Worm (Caenorhabditis elegans) whole organism, young adult: ENCODE measurements around the gene str-131.

ENCODE experiments used
- B0019.2 ChIP-seq: fragments of 200-800 bp; sonication (Bioruptor generic); conservative IDR thresholded peaks from 2 replicates; pipeline ENCODE4 v1.3.6; 2022; ENCODE audit warnings: missing genetic modification reagents, missing genetic modification characterization, missing compliant biosample characterization
- B0336.3 ChIP-seq: fragments of 200-800 bp; sonication (Bioruptor generic); IDR thresholded peaks from 2 replicates; pipeline ENCODE4 v1.3.6; 2022; ENCODE audit warnings: missing genetic modification characterization, missing compliant biosample characterization
- F22D6.2 ChIP-seq: sonication (generic microtip); optimal IDR thresholded peaks from 2 replicates; lab custom pipeline; 2016; ENCODE audit warnings: mild to moderate bottlenecking, missing genetic modification characterization, missing compliant biosample characterization
- F23B12.7 ChIP-seq: sonication (generic microtip); optimal IDR thresholded peaks from 2 replicates; lab custom pipeline; 2017; ENCODE audit warnings: missing genetic modification characterization, mild to moderate bottlenecking, missing compliant biosample characterization, antibody characterized with exemption, moderate library complexity; ENCODE audit not compliant: insufficient read depth
- F52B5.7 ChIP-seq: sonication (generic microtip); optimal IDR thresholded peaks from 2 replicates; lab custom pipeline; 2016; ENCODE audit warnings: mild to moderate bottlenecking, missing genetic modification characterization, missing compliant biosample characterization
- F57C9.4 ChIP-seq: sonication (generic microtip); optimal IDR thresholded peaks from 2 replicates; lab custom pipeline; 2017; ENCODE audit warnings: mild to moderate bottlenecking, missing genetic modification characterization, missing compliant biosample characterization
- K11D2.4 ChIP-seq: fragments of 200-800 bp; sonication (Bioruptor generic); IDR thresholded peaks from 2 replicates; pipeline ENCODE4 v1.3.6; 2022; ENCODE audit warnings: missing genetic modification reagents, missing genetic modification characterization, missing compliant biosample characterization
- Y53F4B.3 ChIP-seq: fragments of 200-800 bp; sonication (Bioruptor generic); IDR thresholded peaks from 2 replicates; pipeline ENCODE4 v1.3.6; 2022; ENCODE audit warnings: missing genetic modification reagents, missing genetic modification characterization, missing compliant biosample characterization
- Y67H2A.10 ChIP-seq: fragments of 200-800 bp; sonication (Bioruptor generic); conservative IDR thresholded peaks from 2 replicates; pipeline ENCODE4 v1.3.6; 2022; ENCODE audit warnings: missing genetic modification reagents, missing genetic modification characterization, missing compliant biosample characterization
- Y79H2A.3 ChIP-seq: fragments of 200-800 bp; sonication (Bioruptor generic); conservative IDR thresholded peaks from 2 replicates; pipeline ENCODE4 v1.3.6; 2022; ENCODE audit warnings: missing genetic modification reagents, missing genetic modification characterization, missing compliant biosample characterization
- Y95B8A.8 ChIP-seq: fragments of 200-800 bp; sonication (Bioruptor generic); IDR thresholded peaks from 2 replicates; pipeline ENCODE4 v1.3.6; 2022; ENCODE audit warnings: missing genetic modification reagents, missing genetic modification characterization, missing compliant biosample characterization
- aptf-3 ChIP-seq: fragments of 200-800 bp; sonication (Bioruptor generic); IDR thresholded peaks from 2 replicates; pipeline ENCODE4 v1.3.6; 2022; ENCODE audit warnings: missing genetic modification characterization, missing compliant biosample characterization
- atf-7 ChIP-seq: sonication (generic microtip); optimal IDR thresholded peaks from 2 replicates; lab custom pipeline; 2017; ENCODE audit warnings: mild to moderate bottlenecking, missing genetic modification characterization, missing compliant biosample characterization
- attf-5 ChIP-seq: fragments of 200-800 bp; sonication (Bioruptor generic); optimal IDR thresholded peaks from 2 replicates; lab custom pipeline; 2018; ENCODE audit warnings: mild to moderate bottlenecking, missing genetic modification characterization, missing compliant biosample characterization
- cebp-1 ChIP-seq, 2 experiments: fragments of 200-800 bp in 1 of 2; sonication (Bioruptor generic) in 1 of 2; sonication (generic microtip) in 1 of 2; IDR thresholded peaks in 1 of 2; optimal IDR thresholded peaks in 1 of 2; 2 replicates each; pipeline versions ENCODE4 v1.3.6 to Lab custom; 2017 to 2022; ENCODE audit warnings: missing compliant biosample characterization in 2 of 2, missing genetic modification characterization in 2 of 2, mild to moderate bottlenecking in 1 of 2, missing genetic modification reagents in 1 of 2, moderate library complexity in 1 of 2
- cebp-2 ChIP-seq: fragments of 200-800 bp; sonication (Bioruptor generic); IDR thresholded peaks from 2 replicates; pipeline ENCODE4 v1.3.6; 2022; ENCODE audit warnings: missing genetic modification characterization, missing compliant biosample characterization
- ceh-40 ChIP-seq: fragments of 200-800 bp; sonication (Bioruptor generic); IDR thresholded peaks from 2 replicates; pipeline ENCODE4 v1.3.6; 2022; ENCODE audit warnings: missing genetic modification characterization, missing compliant biosample characterization
- ceh-58 ChIP-seq: fragments of 200-800 bp; sonication (Bioruptor generic); IDR thresholded peaks from 2 replicates; pipeline ENCODE4 v1.3.6; 2022; ENCODE audit warnings: missing genetic modification characterization, missing compliant biosample characterization
- ceh-91 ChIP-seq: fragments of 200-800 bp; sonication (Bioruptor generic); IDR thresholded peaks from 2 replicates; pipeline ENCODE4 v1.3.6; 2022; ENCODE audit warnings: missing genetic modification reagents, missing genetic modification characterization, missing compliant biosample characterization
- dpl-1 ChIP-seq: fragments of 150-350 bp; optimal IDR thresholded peaks from 2 replicates; lab custom pipeline; 2014; ENCODE audit warnings: missing biosample characterization, missing genetic modification reagents, missing genetic modification characterization
- egl-44 ChIP-seq: fragments of 200-800 bp; sonication (Bioruptor generic); IDR thresholded peaks from 2 replicates; pipeline ENCODE4 v1.3.6; 2022; ENCODE audit warnings: missing genetic modification reagents, missing genetic modification characterization, missing compliant biosample characterization
- ets-4 ChIP-seq: fragments of 200-800 bp; sonication (Bioruptor generic); optimal IDR thresholded peaks from 2 replicates; lab custom pipeline; 2018; ENCODE audit warnings: mild to moderate bottlenecking, missing genetic modification characterization, missing compliant biosample characterization
- him-1 ChIP-seq: sonication (generic microtip); optimal IDR thresholded peaks from 2 replicates; lab custom pipeline; 2016; ENCODE audit warnings: missing genotype, missing genetic modification reagents, missing genetic modification characterization, missing compliant biosample characterization
- hlh-12 ChIP-seq: sonication (generic microtip); optimal IDR thresholded peaks from 2 replicates; lab custom pipeline; 2016; ENCODE audit warnings: missing genetic modification characterization, missing compliant biosample characterization
- hmg-1.2 ChIP-seq: fragments of 200-800 bp; sonication (Bioruptor generic); IDR thresholded peaks from 2 replicates; pipeline ENCODE4 v1.3.6; 2022; ENCODE audit warnings: missing genetic modification reagents, missing genetic modification characterization, missing compliant biosample characterization
- hmg-20 ChIP-seq: fragments of 200-800 bp; sonication (Bioruptor generic); IDR thresholded peaks from 2 replicates; pipeline ENCODE4 v1.3.6; 2022; ENCODE audit warnings: missing genetic modification reagents, missing genetic modification characterization, missing compliant biosample characterization
- hrde-1 ChIP-seq: sonication (generic microtip); optimal IDR thresholded peaks from 2 replicates; lab custom pipeline; 2016; ENCODE audit warnings: missing genetic modification characterization, mild to moderate bottlenecking, missing compliant biosample characterization, moderate library complexity, missing genotype, missing genetic modification reagents, borderline replicate concordance
- hsf-1 ChIP-seq: fragments of 200-800 bp; sonication (Bioruptor generic); IDR thresholded peaks from 2 replicates; pipeline ENCODE4 v1.3.6; 2022; ENCODE audit warnings: missing genetic modification reagents, missing genetic modification characterization, missing compliant biosample characterization
- lsl-1 ChIP-seq: fragments of 200-800 bp; sonication (Bioruptor generic); optimal IDR thresholded peaks from 2 replicates; lab custom pipeline; 2018; ENCODE audit warnings: mild to moderate bottlenecking, missing genetic modification characterization, moderate library complexity, missing compliant biosample characterization
- madf-3 ChIP-seq: fragments of 200-800 bp; sonication (Bioruptor generic); IDR thresholded peaks from 2 replicates; pipeline ENCODE4 v1.3.6; 2022; ENCODE audit warnings: missing genetic modification reagents, missing genetic modification characterization, missing compliant biosample characterization
- madf-8 ChIP-seq: fragments of 200-800 bp; sonication (Bioruptor generic); conservative IDR thresholded peaks from 2 replicates; pipeline ENCODE4 v1.3.6; 2022; ENCODE audit warnings: missing genetic modification reagents, missing genetic modification characterization, missing compliant biosample characterization
- mxl-1 ChIP-seq: sonication (generic microtip); optimal IDR thresholded peaks from 2 replicates; lab custom pipeline; 2016; ENCODE audit warnings: missing genetic modification characterization, missing compliant biosample characterization
- nfya-2 ChIP-seq: fragments of 200-800 bp; sonication (Bioruptor generic); IDR thresholded peaks from 2 replicates; pipeline ENCODE4 v1.3.6; 2022; ENCODE audit warnings: missing genetic modification reagents, missing genetic modification characterization, missing compliant biosample characterization
- nfyb-1 ChIP-seq: fragments of 200-800 bp; sonication (Bioruptor generic); IDR thresholded peaks from 2 replicates; pipeline ENCODE4 v1.3.6; 2022; ENCODE audit warnings: missing genetic modification reagents, missing genetic modification characterization, missing compliant biosample characterization
- nhr-120 ChIP-seq: fragments of 200-800 bp; sonication (Bioruptor generic); IDR thresholded peaks from 2 replicates; pipeline ENCODE4 v1.3.6; 2022; ENCODE audit warnings: missing genetic modification characterization, missing compliant biosample characterization
- nhr-179 ChIP-seq: sonication (generic microtip); optimal IDR thresholded peaks from 2 replicates; lab custom pipeline; 2016; ENCODE audit warnings: mild to moderate bottlenecking, missing genetic modification characterization, missing compliant biosample characterization
- rpc-1 ChIP-seq, 2 experiments: fragments of 150-350 bp in 1 of 2; sonication (generic microtip) in 1 of 2; optimal IDR thresholded peaks; 2 replicates each; lab custom pipeline; 2014 to 2018; ENCODE audit warnings: missing biosample characterization in 1 of 2, missing genetic modification characterization in 1 of 2, missing genetic modification reagents in 1 of 2, missing genotype in 1 of 2
- snpc-1.1 ChIP-seq: sonication (generic microtip); optimal IDR thresholded peaks from 2 replicates; lab custom pipeline; 2017; ENCODE audit warnings: missing genetic modification characterization, mild to moderate bottlenecking, missing compliant biosample characterization, antibody characterized with exemption, moderate library complexity, missing genotype, missing genetic modification reagents; ENCODE audit not compliant: insufficient read depth
- snpc-4 ChIP-seq, 5 experiments: fragments of 150-350 bp in 1 of 5; sonication (generic microtip) in 4 of 5; optimal IDR thresholded peaks; 2 replicates each; lab custom pipeline; 2014 to 2018; ENCODE audit warnings: missing genetic modification characterization in 5 of 5, missing biosample characterization in 3 of 5, antibody characterized with exemption in 2 of 5, mild to moderate bottlenecking in 2 of 5, missing compliant biosample characterization in 2 of 5, missing genotype in 2 of 5, moderate library complexity in 2 of 5, missing genetic modification reagents in 1 of 5
- somi-1 ChIP-seq: fragments of 200-800 bp; sonication (Bioruptor generic); optimal IDR thresholded peaks from 2 replicates; lab custom pipeline; 2018; ENCODE audit warnings: mild to moderate bottlenecking, missing genetic modification characterization, missing compliant biosample characterization
- tbx-9 ChIP-seq: sonication (generic microtip); optimal IDR thresholded peaks from 2 replicates; lab custom pipeline; 2016; ENCODE audit warnings: borderline replicate concordance, missing genetic modification characterization, inconsistent platforms, missing compliant biosample characterization
- tlf-1 ChIP-seq: fragments of 200-800 bp; sonication (Bioruptor generic); optimal IDR thresholded peaks from 2 replicates; lab custom pipeline; 2018; ENCODE audit warnings: mild to moderate bottlenecking, missing genetic modification characterization, missing compliant biosample characterization
- xnd-1 ChIP-seq: sonication (generic microtip); optimal IDR thresholded peaks from 2 replicates; lab custom pipeline; 2016; ENCODE audit warnings: missing genotype, missing genetic modification reagents, missing genetic modification characterization, missing compliant biosample characterization
- zfh-2 ChIP-seq: fragments of 200-800 bp; sonication (Bioruptor generic); conservative IDR thresholded peaks from 2 replicates; pipeline ENCODE4 v1.3.6; 2022; ENCODE audit warnings: missing genetic modification reagents, missing genetic modification characterization, missing compliant biosample characterization
- ztf-18 ChIP-seq: sonication (generic microtip); optimal IDR thresholded peaks from 2 replicates; lab custom pipeline; 2016; ENCODE audit warnings: missing genotype, mild to moderate bottlenecking, missing genetic modification characterization, missing compliant biosample characterization
- ztf-22 ChIP-seq: fragments of 200-800 bp; sonication (Bioruptor generic); optimal IDR thresholded peaks from 2 replicates; lab custom pipeline; 2018; ENCODE audit warnings: mild to moderate bottlenecking, missing genetic modification characterization, moderate library complexity, missing compliant biosample characterization
- ztf-25 ChIP-seq: fragments of 200-800 bp; sonication (Bioruptor generic); IDR thresholded peaks from 2 replicates; pipeline ENCODE4 v1.3.6; 2022; ENCODE audit warnings: missing genetic modification reagents, missing genetic modification characterization, missing compliant biosample characterization
- ztf-3 ChIP-seq: fragments of 200-800 bp; sonication (Bioruptor generic); optimal IDR thresholded peaks from 2 replicates; lab custom pipeline; 2018; ENCODE audit warnings: mild to moderate bottlenecking, missing genetic modification characterization, missing compliant biosample characterization

The str-131 gene

ce11 chrV:8031121-8031520, 50.4 kb downstream of the str-131 start, which contains the start of gene vars-1 (continued):
- TF ChIP-seq B0336.3 (GFP tag; lab: Robert Waterston, UW) (peak; percentile 55), atf-7 (no peak), rpc-1 (optimal IDR thresholded peaks at IDR 0.05; lab: Kevin White, UChicago) (no peak), rpc-1 (tag; optimal IDR thresholded peaks at IDR 0.05; lab: Kevin White, UChicago) (no peak), hmg-1.2 (GFP tag; lab: Robert Waterston, UW) (no peak), F52B5.7 (no peak), ets-4 (GFP tag; lab: Kevin White, UChicago) (no peak), ztf-25 (GFP tag; lab: Robert Waterston, UW) (no peak), zfh-2 (GFP tag; lab: Robert Waterston, UW) (no peak), hsf-1 (GFP tag; lab: Robert Waterston, UW) (peak; percentile 82), Y79H2A.3 (GFP tag; lab: Robert Waterston, UW) (no peak), egl-44 (GFP tag; lab: Robert Waterston, UW) (no peak), B0019.2 (GFP tag; lab: Robert Waterston, UW) (no peak), nfyb-1 (GFP tag; lab: Robert Waterston, UW) (no peak), aptf-3 (GFP tag; lab: Robert Waterston, UW) (no peak), somi-1 (GFP tag; lab: Kevin White, UChicago) (no peak), ceh-91 (GFP tag; lab: Robert Waterston, UW) (no peak), nhr-179 (tag; lab: Kevin White, UChicago) (no peak), hlh-12 (tag; lab: Kevin White, UChicago) (no peak), ceh-40 (no peak), F57C9.4 (no peak), him-1 (no peak), madf-8 (GFP tag; lab: Robert Waterston, UW) (no peak), snpc-1.1 (peak; percentile 43), nfya-2 (no peak), ztf-3 (no peak), mxl-1 (tag; lab: Kevin White, UChicago) (no peak), hmg-20 (GFP tag; lab: Robert Waterston, UW) (no peak), ztf-18 (tag; lab: Kevin White, UChicago) (no peak), ceh-58 (GFP tag; lab: Robert Waterston, UW) (no peak), Y67H2A.10 (GFP tag; lab: Robert Waterston, UW) (no peak), cebp-2 (no peak), Y95B8A.8 (0 out of 2 replicates have a peak, but pooled peaks have one; percentile 16), hrde-1 (tag; lab: Kevin White, UChicago) (no peak), Y53F4B.3 (no peak), lsl-1 (GFP tag; lab: Kevin White, UChicago) (peak; percentile 53), xnd-1 (tag; lab: Kevin White, UChicago) (peak; percentile 46), F23B12.7 (peak; percentile 78), dpl-1 (GFP tag; lab: Kevin White, UChicago) (peak; percentile 42), K11D2.4 (GFP tag; lab: Robert Waterston, UW) (no peak), snpc-4 (GFP tag; optimal IDR thresholded peaks at IDR 0.05; lab: Kevin White, UChicago) (no peak), snpc-4 (tag; optimal IDR thresholded peaks at IDR 0.05; lab: Kevin White, UChicago) (peak in 2 of 4 experiments; percentile 11 to 50), attf-5 (no peak), nhr-120 (GFP tag; lab: Robert Waterston, UW) (no peak), F22D6.2 (no peak), tbx-9 (no peak), cebp-1 (GFP tag; IDR thresholded peaks at IDR 0.05; lab: Robert Waterston, UW) (no peak), cebp-1 (tag; optimal IDR thresholded peaks at IDR 0.05; lab: Kevin White, UChicago) (peak; percentile 42), ztf-22 (GFP tag; lab: Kevin White, UChicago) (no peak), madf-3 (GFP tag; lab: Robert Waterston, UW) (0 out of 2 replicates have a peak, but pooled peaks have one; percentile 3), tlf-1 (GFP tag; lab: Kevin White, UChicago) (peak; percentile 51)
